Worm (Caenorhabditis elegans) whole organism, L2 larva: ENCODE measurements around the gene Y60A3A.23.

Experiments
- alr-1 ChIP-seq: fragments of 150-350 bp; optimal IDR thresholded peaks from 2 replicates; lab custom pipeline; 2014; ENCODE audit warnings: missing biosample characterization, missing genetic modification characterization
- ceh-82 ChIP-seq: fragments of 150-350 bp; optimal IDR thresholded peaks from 2 replicates; lab custom pipeline; 2014; ENCODE audit warnings: missing biosample characterization, missing genetic modification characterization
- elt-1 ChIP-seq: fragments of 150-350 bp; optimal IDR thresholded peaks from 2 replicates; lab custom pipeline; 2014; ENCODE audit warnings: missing biosample characterization, missing genetic modification characterization
- elt-3 ChIP-seq: sonication (generic microtip); optimal IDR thresholded peaks from 2 replicates; lab custom pipeline; 2017; ENCODE audit warnings: missing biosample characterization, missing genetic modification characterization
- fos-1 ChIP-seq: fragments of 150-350 bp; optimal IDR thresholded peaks from 2 replicates; lab custom pipeline; 2014; ENCODE audit warnings: missing biosample characterization, missing genetic modification characterization
- nhr-10 ChIP-seq: sonication (generic microtip); optimal IDR thresholded peaks from 2 replicates; lab custom pipeline; 2017; ENCODE audit warnings: missing biosample characterization, missing genetic modification characterization
- unc-62 ChIP-seq: fragments of 150-350 bp; optimal IDR thresholded peaks from 2 replicates; lab custom pipeline; 2014; ENCODE audit warnings: missing biosample characterization, missing genetic modification reagents, missing genetic modification characterization

- TF ChIP-seq elt-3 (tag; lab: Kevin White, UChicago), result no peak
- TF ChIP-seq nhr-10, result no peak
- TF ChIP-seq unc-62 (GFP tag; lab: Kevin White, UChicago), result no peak
- TF ChIP-seq alr-1 (tag; lab: Kevin White, UChicago), result no peak
- TF ChIP-seq elt-1 (tag; lab: Kevin White, UChicago), result no peak
- TF ChIP-seq fos-1 (tag; lab: Kevin White, UChicago), result no peak
- TF ChIP-seq ceh-82 (tag; lab: Kevin White, UChicago), result no peak
Measured at ce11 chrV:19986213-19986612, 21.4 kb upstream of the Y60A3A.23 start, which contains the start of gene clec-260.
